Fruit fly (Drosophila melanogaster) S2 (cell line): ENCODE results near the gene SNF4Agamma.

Experiments
- CG8478 ChIP-seq: fragments of >200 bp; optimal IDR thresholded peaks from 2 replicates; lab custom pipeline; 2018
- CTCF ChIP-seq, 2 experiments: fragments of >200 bp; optimal IDR thresholded peaks; 2 replicates each; lab custom pipeline; 2018

DNA sequence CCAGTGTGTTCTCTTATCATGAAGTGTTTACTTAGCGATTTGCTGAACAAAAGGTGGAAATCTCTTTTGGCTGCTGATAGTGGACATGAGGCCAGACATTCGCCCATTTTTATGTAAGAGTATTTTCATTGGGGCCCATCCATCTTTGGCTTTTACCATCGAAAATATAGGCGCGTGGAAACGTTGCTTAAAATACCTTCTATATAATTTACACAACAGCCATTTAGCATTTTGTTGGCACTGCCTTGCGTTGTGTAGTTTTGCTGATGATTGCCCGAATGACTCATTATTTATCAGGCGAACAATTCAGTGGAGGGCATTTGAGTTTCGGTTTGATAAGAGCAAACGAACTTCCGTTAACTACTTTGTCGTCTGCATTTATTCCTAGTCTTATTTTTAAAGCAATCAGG lies 21.1 kb downstream of the SNF4Agamma start:
- TF ChIP-seq CTCF (optimal IDR thresholded peaks at IDR 0.05; lab: Kevin White, UChicago) (no peak), CG8478 (lab: Kevin White, UChicago) (no peak)
